Worm (Caenorhabditis elegans): ENCODE measurements around the gene fdgt-2.

Gene fdgt-2

ce11 chrII:8442717-8443223, 25.4 kb downstream of the fdgt-2 start, which contains the start of gene eif-3.G:
eif-3.G (plus strand) TSS chrII:8442767.
- TF ChIP-seq sma-9 (GFP tag; optimal IDR thresholded peaks at IDR 0.05) (no peak), sma-9 (tag; optimal IDR thresholded peaks at IDR 0.05) (no peak), nhr-6 (tag; optimal IDR thresholded peaks at IDR 0.05) (no peak), peb-1 (tag; optimal IDR thresholded peaks at IDR 0.05) (no peak), sem-4 (tag; optimal IDR thresholded peaks at IDR 0.05) (no peak), ama-1 (optimal IDR thresholded peaks at IDR 0.05) (no peak), unc-39 (tag; optimal IDR thresholded peaks at IDR 0.05) (no peak), ztf-1 (GFP tag; conservative IDR thresholded peaks at IDR 0.05) (no peak), R02D3.7 (tag; optimal IDR thresholded peaks at IDR 0.05) (no peak), elt-3 (tag; optimal IDR thresholded peaks at IDR 0.05) (no peak), nhr-25 (tag; optimal IDR thresholded peaks at IDR 0.05) (no peak), fos-1 (tag; optimal IDR thresholded peaks at IDR 0.05) (no peak)

- TF ChIP-seq nhr-237 (tag; optimal IDR thresholded peaks at IDR 0.05), result no peak
- TF ChIP-seq elt-1 (tag; optimal IDR thresholded peaks at IDR 0.05), result no peak
- TF ChIP-seq mbf-1 (tag; optimal IDR thresholded peaks at IDR 0.05), result no peak
- TF ChIP-seq ztf-11 (tag; optimal IDR thresholded peaks at IDR 0.05), result no peak
- no peak for TF ChIP-seq nhr-21 (tag; optimal IDR thresholded peaks at IDR 0.05)
- no peak for TF ChIP-seq nhr-11 (tag; optimal IDR thresholded peaks at IDR 0.05)
- TF ChIP-seq ama-1 (optimal IDR thresholded peaks at IDR 0.05), result no peak
- no peak for TF ChIP-seq dmd-4 (tag; optimal IDR thresholded peaks at IDR 0.05)
- TF ChIP-seq nhr-129 (tag; optimal IDR thresholded peaks at IDR 0.05), result no peak
- no peak for TF ChIP-seq nhr-25 (tag; optimal IDR thresholded peaks at IDR 0.05)
- TF ChIP-seq crh-2 (tag; optimal IDR thresholded peaks at IDR 0.05), result no peak
- TF ChIP-seq peb-1 (tag; optimal IDR thresholded peaks at IDR 0.05), result no peak
- no peak for TF ChIP-seq unc-39 (tag; optimal IDR thresholded peaks at IDR 0.05)
- TF ChIP-seq nhr-23 (tag; optimal IDR thresholded peaks at IDR 0.05), result no peak
- TF ChIP-seq blmp-1 (tag; optimal IDR thresholded peaks at IDR 0.05; ENCODE audit: insufficient read depth), result no peak
- TF ChIP-seq snpc-4 (tag; optimal IDR thresholded peaks at IDR 0.05), result no peak
- TF ChIP-seq ceh-82 (tag; optimal IDR thresholded peaks at IDR 0.05), result no peak
- no peak for TF ChIP-seq ztf-4 (tag; optimal IDR thresholded peaks at IDR 0.05)
- TF ChIP-seq sma-3 (GFP tag; optimal IDR thresholded peaks at IDR 0.05), result no peak
Measured at ce11 chrII:8444007-8444406, 26.6 kb downstream of the fdgt-2 start, which contains the start of gene evl-20. evl-20 (plus strand) TSS chrII:8444307.

ce11 chrII:8446731-8447130, 29.3 kb downstream of the fdgt-2 start, which contains the start of gene cut-3:
cut-3 (minus strand) TSS chrII:8446831.
- TF ChIP-seq ceh-16 (tag; optimal IDR thresholded peaks at IDR 0.05) (no peak), ztf-1 (GFP tag; conservative IDR thresholded peaks at IDR 0.05) (no peak), mab-5 (tag; optimal IDR thresholded peaks at IDR 0.05) (no peak), mbf-1 (tag; optimal IDR thresholded peaks at IDR 0.05) (no peak), skn-1 (tag; optimal IDR thresholded peaks at IDR 0.05) (no peak), nhr-25 (tag; optimal IDR thresholded peaks at IDR 0.05) (no peak), nhr-21 (tag; optimal IDR thresholded peaks at IDR 0.05) (no peak), lin-39 (tag; optimal IDR thresholded peaks at IDR 0.05) (no peak), zag-1 (tag; optimal IDR thresholded peaks at IDR 0.05) (no peak), nhr-129 (tag; optimal IDR thresholded peaks at IDR 0.05) (no peak), egl-27 (tag; optimal IDR thresholded peaks at IDR 0.05) (no peak), snpc-4 (tag; optimal IDR thresholded peaks at IDR 0.05) (no peak), ceh-82 (tag; optimal IDR thresholded peaks at IDR 0.05) (no peak), sma-9 (GFP tag; optimal IDR thresholded peaks at IDR 0.05) (no peak), sma-9 (tag; optimal IDR thresholded peaks at IDR 0.05) (no peak), gmeb-1 (tag; optimal IDR thresholded peaks at IDR 0.05) (no peak)

ce11 chrII:8449660-8450118, 32.3 kb downstream of the fdgt-2 start, which contains the start of gene F22B5.4:
F22B5.4 (plus strand) TSS chrII:8449710.
- peak; percentile 27 for TF ChIP-seq fos-1 (tag; optimal IDR thresholded peaks at IDR 0.05)
- no peak for TF ChIP-seq unc-62 (GFP tag; optimal IDR thresholded peaks at IDR 0.05)
- TF ChIP-seq nhr-237 (tag; optimal IDR thresholded peaks at IDR 0.05), result no peak
- TF ChIP-seq nhr-6 (tag; optimal IDR thresholded peaks at IDR 0.05), result no peak

- TF ChIP-seq nhr-12 (tag; optimal IDR thresholded peaks at IDR 0.05), result no peak
- peak; percentile 19 for TF ChIP-seq C34F6.9 (tag; optimal IDR thresholded peaks at IDR 0.05)
- TF ChIP-seq peb-1 (tag; optimal IDR thresholded peaks at IDR 0.05), result no peak
- peak; percentile 67 for TF ChIP-seq nhr-129 (tag; optimal IDR thresholded peaks at IDR 0.05)
- no peak for TF ChIP-seq ama-1 (optimal IDR thresholded peaks at IDR 0.05)
- peak; percentile 21 for TF ChIP-seq sma-9 (GFP tag; optimal IDR thresholded peaks at IDR 0.05)
- no peak for TF ChIP-seq sma-9 (tag; optimal IDR thresholded peaks at IDR 0.05)
Measured at ce11 chrII:8450750-8451149, 33.3 kb downstream of the fdgt-2 start.

All from whole organism, L2 larva.